Fruit fly (Drosophila melanogaster) whole organism, pupa: ENCODE data around the gene Pde9.

Experiments
- CG10348 ChIP-seq: fragments of 200-800 bp; sonication (Bioruptor generic); IDR thresholded peaks from 2 replicates; pipeline ENCODE4 v1.3.6; 2022; ENCODE audit warnings: missing biosample characterization, missing genetic modification characterization
- CG8301 ChIP-seq: fragments of 200-800 bp; sonication (Bioruptor generic); optimal IDR thresholded peaks from 2 replicates; lab custom pipeline; 2018; ENCODE audit warnings: missing biosample characterization, mild to moderate bottlenecking, missing genetic modification characterization
- fd96Ca ChIP-seq: fragments of 200-800 bp; sonication (Bioruptor generic); IDR thresholded peaks from 3 replicates; pipeline ENCODE4 v1.3.6; 2022; ENCODE audit warnings: missing biosample characterization, missing genetic modification characterization
- rn ChIP-seq: fragments of 200-800 bp; sonication (Bioruptor generic); IDR thresholded peaks from 2 replicates; pipeline ENCODE4 v1.3.6; 2022; ENCODE audit warnings: missing biosample characterization, missing genetic modification characterization

- TF ChIP-seq CG8301 (no peak), fd96Ca (GFP tag; lab: Robert Waterston, UW) (no peak), CG10348 (no peak), rn (no peak)
Observed at dm6 chrX:12940396-12940795, 43.3 kb upstream of the Pde9 start.
